Fruit fly (Drosophila melanogaster): ENCODE results near the gene Gtpx.

The Gtpx gene

dm6 chr3L:3348956-3349824, 23.1 kb downstream of the Gtpx start:
- TF ChIP-seq CG6808 (GFP tag; optimal IDR thresholded peaks at IDR 0.05) (peak; percentile 6), Sox14 (GFP tag; optimal IDR thresholded peaks at IDR 0.05) (no peak), fkh (GFP tag; optimal IDR thresholded peaks at IDR 0.05) (peak; percentile 31), eg (GFP tag; IDR thresholded peaks at IDR 0.05) (peak; percentile 36; the same call in 1 of the 3 replicates), vri (GFP tag; optimal IDR thresholded peaks at IDR 0.05) (peak; percentile 70), fd85E (GFP tag; optimal IDR thresholded peaks at IDR 0.05) (no peak), net (GFP tag; optimal IDR thresholded peaks at IDR 0.05) (peak; percentile 16)

dm6 chr3L:3349825-3350123, 23.7 kb downstream of the Gtpx start:
- no peak for TF ChIP-seq CG3919 (GFP tag; optimal IDR thresholded peaks at IDR 0.05)
- TF ChIP-seq CG15336 (GFP tag; IDR thresholded peaks at IDR 0.05), result no peak
- TF ChIP-seq CG10631 (GFP tag; optimal IDR thresholded peaks at IDR 0.05), result no peak
- TF ChIP-seq ss (GFP tag; optimal IDR thresholded peaks at IDR 0.05), result no peak
- no peak for TF ChIP-seq fkh (GFP tag; optimal IDR thresholded peaks at IDR 0.05)
- TF ChIP-seq CG10669 (GFP tag; optimal IDR thresholded peaks at IDR 0.05), result no peak
- TF ChIP-seq Eip75B (GFP tag; optimal IDR thresholded peaks at IDR 0.05), result no peak
- TF ChIP-seq OdsH (GFP tag; optimal IDR thresholded peaks at IDR 0.05), result no peak
- no peak for TF ChIP-seq Smox (GFP tag; optimal IDR thresholded peaks at IDR 0.05)
- TF ChIP-seq Eip93F (GFP tag; optimal IDR thresholded peaks at IDR 0.05), result no peak
- TF ChIP-seq CG1621 (tag; optimal IDR thresholded peaks at IDR 0.05), result no peak
- no peak for TF ChIP-seq cyc (GFP tag; optimal IDR thresholded peaks at IDR 0.05)
- no peak for TF ChIP-seq CG6854 (GFP tag; optimal IDR thresholded peaks at IDR 0.05)
- no peak for TF ChIP-seq CG6792 (GFP tag; optimal IDR thresholded peaks at IDR 0.05)
- no peak for TF ChIP-seq vri (GFP tag; optimal IDR thresholded peaks at IDR 0.05)
- TF ChIP-seq CG32006 (GFP tag; optimal IDR thresholded peaks at IDR 0.05), result no peak
- no peak for TF ChIP-seq Hr38 (GFP tag; optimal IDR thresholded peaks at IDR 0.05)
- no peak for TF ChIP-seq CG8632 (GFP tag; optimal IDR thresholded peaks at IDR 0.05)
- no peak for TF ChIP-seq CG11294 (GFP tag; IDR thresholded peaks at IDR 0.05)
- no peak for TF ChIP-seq CG6163 (GFP tag; IDR thresholded peaks at IDR 0.05)

- TF ChIP-seq esn (GFP tag; optimal IDR thresholded peaks at IDR 0.05) (no peak), CG8319 (GFP tag; optimal IDR thresholded peaks at IDR 0.05) (no peak), vri (GFP tag; optimal IDR thresholded peaks at IDR 0.05) (peak; percentile 78)
These were observed 24.7 kb downstream of the Gtpx start for dm6 chr3L:3350572-3351343.

DNA sequence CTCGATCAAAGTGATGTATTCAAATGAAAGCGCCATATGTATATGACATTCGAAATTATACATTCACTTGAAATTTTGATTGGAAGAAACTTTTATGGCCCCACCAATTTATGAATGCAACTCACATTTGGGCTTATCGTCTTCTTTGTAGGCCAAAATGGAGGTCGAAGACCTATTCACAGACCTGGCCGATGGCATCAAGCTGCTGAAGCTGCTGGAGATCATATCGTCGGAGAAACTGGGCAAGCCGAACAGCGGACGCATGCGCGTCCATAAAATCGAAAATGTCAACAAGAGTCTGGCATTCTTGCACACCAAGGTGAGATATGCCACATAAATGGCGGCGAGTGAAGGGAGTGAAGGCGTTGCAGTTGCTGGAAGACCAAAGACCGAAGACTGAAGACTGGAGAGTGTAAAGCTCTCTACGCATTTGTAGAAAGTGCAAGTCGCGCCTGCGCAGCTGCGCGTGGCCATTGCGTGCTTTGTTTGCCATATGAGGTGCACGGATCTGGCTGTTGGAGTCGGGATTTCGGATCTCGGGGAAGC, 25.8 kb downstream of the Gtpx start:
- no peak for TF ChIP-seq Sox14 (GFP tag; optimal IDR thresholded peaks at IDR 0.05)
- no peak for TF ChIP-seq CG32006 (GFP tag; optimal IDR thresholded peaks at IDR 0.05)

DNA sequence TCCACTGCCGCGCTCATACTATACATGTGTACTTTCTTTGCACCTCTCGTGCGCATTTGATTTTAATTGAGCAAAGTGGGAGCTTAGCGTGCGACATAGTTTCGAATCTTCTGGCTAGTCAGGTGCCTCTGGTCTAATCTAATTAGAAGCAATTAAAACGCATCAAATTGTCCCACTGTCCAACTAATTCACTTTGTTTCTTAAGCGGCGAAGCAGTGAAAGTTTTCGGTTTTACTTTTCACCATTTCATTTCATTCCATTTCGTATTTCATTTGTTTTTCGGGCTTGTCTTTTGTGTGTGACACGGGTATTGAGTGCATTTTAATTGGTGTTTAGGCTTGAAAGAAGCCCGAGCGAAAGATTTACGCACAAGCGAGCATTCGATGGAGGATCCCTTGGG, 26.5 kb downstream of the Gtpx start:
- TF ChIP-seq Sox15 (GFP tag; optimal IDR thresholded peaks at IDR 0.05), result no peak
- TF ChIP-seq Blimp-1 (GFP tag; optimal IDR thresholded peaks at IDR 0.05), result peak; percentile 44

dm6 chr3L:3353297-3353696, 27.2 kb downstream of the Gtpx start:
- TF ChIP-seq svp (GFP tag) (peak; percentile 77), CG32006 (GFP tag; optimal IDR thresholded peaks at IDR 0.05) (no peak)
